Fruit fly (Drosophila melanogaster): ENCODE measurements around the gene eIF4E4.

DNA sequence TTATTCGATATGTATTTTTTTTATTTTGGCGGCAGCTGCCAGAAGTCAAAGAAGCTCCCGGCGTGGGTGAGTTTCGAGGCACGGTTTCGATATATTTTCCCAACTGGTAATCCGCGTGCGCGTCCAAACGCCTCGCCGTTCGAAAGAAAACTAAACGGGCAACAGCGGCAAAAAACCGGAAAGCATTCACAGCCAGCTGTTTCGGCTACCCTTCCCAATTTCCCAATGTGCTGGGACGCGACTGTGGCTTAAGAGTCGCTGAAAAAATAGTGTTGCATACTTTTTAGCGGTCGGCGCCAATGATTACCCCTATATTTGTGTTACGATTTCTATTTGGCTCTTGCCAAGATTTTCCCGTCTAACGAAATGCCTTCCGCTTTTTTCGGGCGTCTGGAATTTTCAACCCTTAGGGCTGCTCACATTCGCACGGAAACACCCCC is 37.9 kb upstream of the eIF4E4 start, which contains the start of gene SP1173:
- TF ChIP-seq ERR (GFP tag; optimal IDR thresholded peaks at IDR 0.05) (peak; percentile 25), onecut (GFP tag; IDR thresholded peaks at IDR 0.05) (peak; percentile 55)

All from whole organism, embryonic.